Fruit fly (Drosophila melanogaster) whole organism, pupa: ENCODE results near the gene Trpgamma.

Experiments
- CG10348 ChIP-seq: fragments of 200-800 bp; sonication (Bioruptor generic); IDR thresholded peaks from 2 replicates; pipeline ENCODE4 v1.3.6; 2022; ENCODE audit warnings: missing biosample characterization, missing genetic modification characterization
- CG13204 ChIP-seq: fragments of 200-800 bp; sonication (Bioruptor generic); optimal IDR thresholded peaks from 2 replicates; lab custom pipeline; 2018; ENCODE audit warnings: missing biosample characterization, mild to moderate bottlenecking, missing genetic modification characterization, moderate library complexity
- CG14655 ChIP-seq: fragments of 200-800 bp; sonication (Bioruptor generic); optimal IDR thresholded peaks from 3 replicates; lab custom pipeline; 2017; ENCODE audit warnings: mild to moderate bottlenecking, missing biosample characterization, missing genetic modification reagents, missing genetic modification characterization
- CG32121 ChIP-seq: fragments of 200-800 bp; sonication (Bioruptor generic); IDR thresholded peaks from 2 replicates; pipeline ENCODE4 v1.3.6; 2022; ENCODE audit warnings: missing biosample characterization, missing genetic modification characterization
- D1 ChIP-seq: fragments of 200-800 bp; sonication (Bioruptor generic); optimal IDR thresholded peaks from 2 replicates; lab custom pipeline; 2018; ENCODE audit warnings: missing biosample characterization, mild to moderate bottlenecking, missing genetic modification characterization, moderate library complexity
- Pif1A ChIP-seq: fragments of 200-800 bp; sonication (Bioruptor generic); optimal IDR thresholded peaks from 3 replicates; lab custom pipeline; 2016; ENCODE audit warnings: missing biosample characterization, missing genetic modification characterization
- Snoo ChIP-seq: fragments of 200-800 bp; sonication (Bioruptor generic); optimal IDR thresholded peaks from 3 replicates; lab custom pipeline; 2017; ENCODE audit warnings: missing biosample characterization, mild to moderate bottlenecking, missing genetic modification characterization, inconsistent platforms
- rn ChIP-seq: fragments of 200-800 bp; sonication (Bioruptor generic); IDR thresholded peaks from 2 replicates; pipeline ENCODE4 v1.3.6; 2022; ENCODE audit warnings: missing biosample characterization, missing genetic modification characterization

DNA sequence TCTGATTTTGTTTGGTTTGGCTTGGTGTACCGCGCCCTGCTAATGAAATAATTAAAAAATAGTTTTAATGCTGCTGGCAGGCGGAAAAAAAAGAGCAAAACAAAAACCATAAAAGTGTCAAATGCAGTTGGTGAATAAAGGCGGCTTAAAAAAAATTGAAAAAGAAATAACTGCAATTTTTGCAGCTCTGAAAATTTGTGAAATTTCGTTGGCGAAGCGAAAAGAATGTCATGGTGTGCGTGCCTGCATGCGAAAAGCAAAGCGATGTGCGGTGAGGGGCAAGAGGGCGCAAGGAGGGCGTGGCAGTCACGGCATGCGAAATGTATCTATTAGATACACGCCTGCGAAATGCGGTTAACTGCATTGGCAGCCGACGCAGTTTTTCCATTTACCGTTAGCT is 38.2 kb downstream of the Trpgamma start:
- no peak for TF ChIP-seq Snoo
- TF ChIP-seq rn (GFP tag; lab: Robert Waterston, UW), result no peak
- TF ChIP-seq CG32121 (GFP tag; lab: Robert Waterston, UW), result no peak
- no peak for TF ChIP-seq CG13204
- TF ChIP-seq D1 (tag; lab: Kevin White, UChicago), result no peak
- TF ChIP-seq CG14655 (GFP tag; lab: Kevin White, UChicago), result no peak
- no peak for TF ChIP-seq CG10348 (GFP tag; lab: Robert Waterston, UW)
- TF ChIP-seq Pif1A (GFP tag; lab: Kevin White, UChicago), result no peak
